Worm (Caenorhabditis elegans) whole organism, L1 larva: Measurements from ENCODE around the gene F39F10.5.

ENCODE experiments used
- alr-1 ChIP-seq: fragments of 200-800 bp; sonication (Bioruptor generic); optimal IDR thresholded peaks from 2 replicates; lab custom pipeline; 2018; ENCODE audit warnings: borderline replicate concordance, mild to moderate bottlenecking, missing genetic modification characterization, missing compliant biosample characterization
- ama-1 ChIP-seq: fragments of 150-350 bp; optimal IDR thresholded peaks from 2 replicates; lab custom pipeline; 2014
- blmp-1 ChIP-seq: fragments of 150-350 bp; optimal IDR thresholded peaks from 2 replicates; lab custom pipeline; 2014; ENCODE audit warnings: missing biosample characterization, missing genetic modification characterization
- ceh-82 ChIP-seq, 3 experiments: fragments of 150-350 bp in 1 of 3; sonication (generic microtip) in 2 of 3; optimal IDR thresholded peaks; 2 replicates each; lab custom pipeline; 2014 to 2017; ENCODE audit warnings: missing biosample characterization in 3 of 3, missing genetic modification characterization in 3 of 3
- ceh-88 ChIP-seq: fragments of 200-800 bp; sonication (Bioruptor generic); IDR thresholded peaks from 2 replicates; pipeline ENCODE4 v1.3.6; 2022; ENCODE audit warnings: missing genetic modification characterization, missing compliant biosample characterization
- ceh-90 ChIP-seq: sonication (generic microtip); optimal IDR thresholded peaks from 2 replicates; lab custom pipeline; 2016; ENCODE audit warnings: missing genetic modification characterization, missing compliant biosample characterization
- dpl-1 ChIP-seq, 3 experiments: fragments of 150-350 bp in 2 of 3; sonication (generic microtip) in 1 of 3; optimal IDR thresholded peaks; 2 replicates each; lab custom pipeline; 2014 to 2017; ENCODE audit warnings: missing biosample characterization in 3 of 3, missing genetic modification characterization in 3 of 3, missing genetic modification reagents in 3 of 3
- efl-1 ChIP-seq, 4 experiments: fragments of 150-350 bp; optimal IDR thresholded peaks in 3 of 4; peaks in 1 of 4; 1 replicate in 1 of 4; 2 replicates in 3 of 4; lab custom pipeline; 2014; ENCODE audit warnings: missing biosample characterization in 2 of 4, missing genetic modification characterization in 2 of 4, missing genetic modification reagents in 2 of 4
- efl-3 ChIP-seq: fragments of 200-800 bp; sonication (Bioruptor generic); optimal IDR thresholded peaks from 2 replicates; lab custom pipeline; 2018; ENCODE audit warnings: mild to moderate bottlenecking, missing genetic modification characterization, missing compliant biosample characterization
- egl-13 ChIP-seq: sonication (generic microtip); optimal IDR thresholded peaks from 2 replicates; lab custom pipeline; 2016; ENCODE audit warnings: missing genotype, missing genetic modification reagents, missing genetic modification characterization, missing compliant biosample characterization
- elt-2 ChIP-seq: sonication (generic microtip); optimal IDR thresholded peaks from 2 replicates; lab custom pipeline; 2016; ENCODE audit warnings: missing genetic modification characterization, mild to moderate bottlenecking, inconsistent platforms, missing compliant biosample characterization, missing genetic modification reagents
- elt-3 ChIP-seq, 6 experiments: fragments of 150-350 bp in 1 of 6; sonication (generic microtip); optimal IDR thresholded peaks; 2 replicates each; lab custom pipeline; 2017 to 2018; ENCODE audit warnings: missing biosample characterization in 6 of 6, missing genetic modification characterization in 6 of 6, inconsistent platforms in 1 of 6
- fkh-4 ChIP-seq: sonication (generic microtip); optimal IDR thresholded peaks from 2 replicates; lab custom pipeline; 2016; ENCODE audit warnings: missing compliant biosample characterization, missing genetic modification characterization, borderline replicate concordance
- fkh-8 ChIP-seq: sonication (generic microtip); optimal IDR thresholded peaks from 2 replicates; lab custom pipeline; 2016; ENCODE audit warnings: mild to moderate bottlenecking, missing genetic modification characterization, missing compliant biosample characterization
- hlh-17 ChIP-seq: fragments of 200-800 bp; sonication (Bioruptor generic); optimal IDR thresholded peaks from 2 replicates; lab custom pipeline; 2018; ENCODE audit warnings: missing genetic modification characterization, mild to moderate bottlenecking, missing compliant biosample characterization, moderate library complexity, borderline replicate concordance
- hlh-4 ChIP-seq: sonication (generic microtip); optimal IDR thresholded peaks from 2 replicates; lab custom pipeline; 2016; ENCODE audit warnings: mild to moderate bottlenecking, missing genetic modification characterization, missing compliant biosample characterization
- hpl-2 ChIP-seq: fragments of 150-350 bp; optimal IDR thresholded peaks from 2 replicates; lab custom pipeline; 2014; ENCODE audit warnings: missing biosample characterization, missing genetic modification reagents, missing genetic modification characterization
- isw-1 ChIP-seq: fragments of 200-800 bp; sonication (Bioruptor generic); IDR thresholded peaks from 2 replicates; pipeline ENCODE4 v1.3.6; 2022; ENCODE audit warnings: missing genetic modification characterization, missing compliant biosample characterization
- lin-14 ChIP-seq: fragments of 200-800 bp; sonication (Bioruptor generic); optimal IDR thresholded peaks from 2 replicates; lab custom pipeline; 2018; ENCODE audit warnings: mild to moderate bottlenecking, missing genetic modification characterization, moderate library complexity, missing compliant biosample characterization
- lin-15B ChIP-seq: fragments of 150-350 bp; sonication (generic microtip); optimal IDR thresholded peaks from 3 replicates; lab custom pipeline; 2014; ENCODE audit warnings: missing biosample characterization, missing genetic modification characterization
- lin-35 ChIP-seq, 2 experiments: fragments of 150-350 bp; optimal IDR thresholded peaks; 2 replicates each; lab custom pipeline; 2014; ENCODE audit warnings: missing biosample characterization in 2 of 2, missing genetic modification characterization in 2 of 2, missing genetic modification reagents in 2 of 2
- lin-39 ChIP-seq: fragments of 150-350 bp; optimal IDR thresholded peaks from 2 replicates; lab custom pipeline; 2014; ENCODE audit warnings: missing biosample characterization, missing genetic modification reagents, missing genetic modification characterization
- lir-3 ChIP-seq: sonication (generic microtip); optimal IDR thresholded peaks from 2 replicates; lab custom pipeline; 2016; ENCODE audit warnings: mild to moderate bottlenecking, missing genetic modification characterization, moderate library complexity, missing compliant biosample characterization; ENCODE audit not compliant: poor library complexity
- mab-9 ChIP-seq: fragments of 200-800 bp; sonication (Bioruptor generic); IDR thresholded peaks from 2 replicates; pipeline ENCODE4 v1.3.6; 2022; ENCODE audit warnings: missing genetic modification reagents, missing genetic modification characterization, missing compliant biosample characterization
- mdl-1 ChIP-seq, 2 experiments: fragments of 150-350 bp; optimal IDR thresholded peaks; 2 replicates each; lab custom pipeline; 2014 to 2017; ENCODE audit warnings: missing biosample characterization in 2 of 2, missing genetic modification characterization in 2 of 2, inconsistent platforms in 1 of 2
- mef-2 ChIP-seq: fragments of 150-350 bp; optimal IDR thresholded peaks from 2 replicates; lab custom pipeline; 2014; ENCODE audit warnings: missing biosample characterization, missing genetic modification characterization
- mep-1 ChIP-seq: fragments of 150-350 bp; optimal IDR thresholded peaks from 2 replicates; lab custom pipeline; 2014; ENCODE audit warnings: missing biosample characterization, missing genetic modification characterization
- nhr-11 ChIP-seq: fragments of 150-350 bp; optimal IDR thresholded peaks from 2 replicates; lab custom pipeline; 2014; ENCODE audit warnings: missing biosample characterization, missing genetic modification characterization
- nhr-12 ChIP-seq: sonication (generic microtip); optimal IDR thresholded peaks from 2 replicates; lab custom pipeline; 2017; ENCODE audit warnings: missing biosample characterization, missing genetic modification characterization
- nhr-20 ChIP-seq: sonication (generic microtip); optimal IDR thresholded peaks from 2 replicates; lab custom pipeline; 2016; ENCODE audit warnings: mild to moderate bottlenecking, missing genetic modification characterization, missing compliant biosample characterization
- nhr-237 ChIP-seq: fragments of 150-350 bp; optimal IDR thresholded peaks from 2 replicates; lab custom pipeline; 2014; ENCODE audit warnings: missing biosample characterization, missing genetic modification characterization
- nhr-28 ChIP-seq: fragments of 150-350 bp; optimal IDR thresholded peaks from 2 replicates; lab custom pipeline; 2014; ENCODE audit warnings: missing biosample characterization, missing genetic modification characterization
- nhr-47 ChIP-seq: sonication (generic microtip); optimal IDR thresholded peaks from 2 replicates; lab custom pipeline; 2016; ENCODE audit warnings: mild to moderate bottlenecking, missing genetic modification characterization, moderate library complexity, missing compliant biosample characterization
- nhr-71 ChIP-seq: sonication (generic microtip); optimal IDR thresholded peaks from 2 replicates; lab custom pipeline; 2016; ENCODE audit warnings: mild to moderate bottlenecking, missing genetic modification characterization, moderate library complexity, missing compliant biosample characterization
- nhr-76 ChIP-seq: sonication (generic microtip); optimal IDR thresholded peaks from 2 replicates; lab custom pipeline; 2017; ENCODE audit warnings: missing biosample characterization, missing genetic modification characterization
- nhr-85 ChIP-seq: sonication (generic microtip); peaks from one replicate; lab custom pipeline; 2016; ENCODE audit warnings: missing genetic modification characterization, inconsistent platforms, missing compliant biosample characterization
- nhr-90 ChIP-seq: sonication (generic microtip); optimal IDR thresholded peaks from 2 replicates; lab custom pipeline; 2016; ENCODE audit warnings: mild to moderate bottlenecking, missing genetic modification characterization, missing compliant biosample characterization; ENCODE audit not compliant: poor library complexity
- pag-3 ChIP-seq: sonication (generic microtip); optimal IDR thresholded peaks from 2 replicates; lab custom pipeline; 2017; ENCODE audit warnings: missing genetic modification characterization, mild to moderate bottlenecking, missing compliant biosample characterization, antibody characterized with exemption, borderline replicate concordance; ENCODE audit not compliant: insufficient read depth
- rnt-1 ChIP-seq: sonication (generic microtip); optimal IDR thresholded peaks from 2 replicates; lab custom pipeline; 2016; ENCODE audit warnings: mild to moderate bottlenecking, missing genetic modification characterization, moderate library complexity, missing compliant biosample characterization
- snu-23 ChIP-seq: sonication (generic microtip); optimal IDR thresholded peaks from 2 replicates; lab custom pipeline; 2016; ENCODE audit warnings: missing genetic modification characterization, missing compliant biosample characterization
- sox-4 ChIP-seq: sonication (generic microtip); optimal IDR thresholded peaks from 2 replicates; lab custom pipeline; 2016; ENCODE audit warnings: missing genetic modification characterization, missing compliant biosample characterization
- tbx-2 ChIP-seq: sonication (generic microtip); optimal IDR thresholded peaks from 2 replicates; lab custom pipeline; 2016; ENCODE audit warnings: missing genetic modification characterization, missing compliant biosample characterization
- unc-130 ChIP-seq: fragments of 150-350 bp; optimal IDR thresholded peaks from 2 replicates; lab custom pipeline; 2017; ENCODE audit warnings: missing biosample characterization, missing genetic modification characterization, inconsistent platforms
- unc-62 ChIP-seq: fragments of 150-350 bp; optimal IDR thresholded peaks from 2 replicates; lab custom pipeline; 2014; ENCODE audit warnings: missing biosample characterization, missing genetic modification reagents, missing genetic modification characterization
- unc-86 ChIP-seq: sonication (generic microtip); optimal IDR thresholded peaks from 2 replicates; lab custom pipeline; 2016; ENCODE audit warnings: missing genetic modification characterization, missing compliant biosample characterization
- unc-98 ChIP-seq: fragments of 200-800 bp; sonication (Bioruptor generic); IDR thresholded peaks from 2 replicates; pipeline ENCODE4 v1.3.6; 2022; ENCODE audit warnings: missing genetic modification characterization, missing compliant biosample characterization
- vab-15 ChIP-seq: sonication (generic microtip); optimal IDR thresholded peaks from 2 replicates; lab custom pipeline; 2017; ENCODE audit warnings: missing genotype, mild to moderate bottlenecking, missing genetic modification characterization, missing compliant biosample characterization
- xbp-1 ChIP-seq: sonication (generic microtip); optimal IDR thresholded peaks from 2 replicates; lab custom pipeline; 2016; ENCODE audit warnings: missing genetic modification characterization, missing compliant biosample characterization
- ztf-4 ChIP-seq: fragments of 150-350 bp; optimal IDR thresholded peaks from 2 replicates; lab custom pipeline; 2014; ENCODE audit warnings: missing biosample characterization, missing genetic modification characterization

The F39F10.5 gene

ce11 chrX:16872446-16872962 is 41.1 kb downstream of the F39F10.5 start, which contains the start of gene T20F7.1 (continued):
- TF ChIP-seq rnt-1 (tag; lab: Kevin White, UChicago) (peak; percentile 78), ztf-4 (tag; lab: Kevin White, UChicago) (peak; percentile 4), unc-86 (tag; lab: Kevin White, UChicago) (peak; percentile 56), ceh-88 (GFP tag; lab: Robert Waterston, UW) (no peak), nhr-12 (tag; lab: Kevin White, UChicago) (no peak), mef-2 (no peak), dpl-1 (GFP tag; optimal IDR thresholded peaks at IDR 0.05; lab: Kevin White, UChicago) (peak; percentile 6 to 54 (median 49)), fkh-8 (tag; lab: Kevin White, UChicago) (peak; percentile 68), egl-13 (tag; lab: Kevin White, UChicago) (no peak), efl-3 (GFP tag; lab: Kevin White, UChicago) (no peak), lin-39 (tag; lab: Kevin White, UChicago) (peak; percentile 16), nhr-71 (tag; lab: Kevin White, UChicago) (peak; percentile 90), hlh-17 (GFP tag; lab: Kevin White, UChicago) (no peak), mep-1 (tag; lab: Kevin White, UChicago) (peak; percentile 53), elt-3 (tag; optimal IDR thresholded peaks at IDR 0.05; lab: Kevin White, UChicago) (peak in 2 of 6 experiments; percentile 40 to 53), tbx-2 (tag; lab: Kevin White, UChicago) (peak; percentile 73), unc-62 (GFP tag; lab: Kevin White, UChicago) (no peak), ama-1 (no peak), unc-130 (tag; lab: Kevin White, UChicago) (peak; percentile 63), hpl-2 (GFP tag; lab: Kevin White, UChicago) (no peak), lir-3 (tag; lab: Kevin White, UChicago) (no peak), mdl-1 (tag; optimal IDR thresholded peaks at IDR 0.05; lab: Kevin White, UChicago) (peak in 1 of 2 experiments; percentile 70), nhr-11 (tag; lab: Kevin White, UChicago) (no peak), fkh-4 (tag; lab: Kevin White, UChicago) (no peak), nhr-28 (tag; lab: Kevin White, UChicago) (no peak), sox-4 (tag; lab: Kevin White, UChicago) (no peak), nhr-237 (tag; lab: Kevin White, UChicago) (no peak), mab-9 (GFP tag; lab: Robert Waterston, UW) (no peak), alr-1 (no peak), nhr-85 (peak; percentile 48), lin-14 (peak; percentile 91), ceh-82 (tag; optimal IDR thresholded peaks at IDR 0.05; lab: Kevin White, UChicago) (peak; percentile 37 to 80 (median 56)), ceh-90 (tag; lab: Kevin White, UChicago) (no peak), vab-15 (tag; lab: Kevin White, UChicago) (no peak), hlh-4 (tag; lab: Kevin White, UChicago) (no peak), lin-15B (tag; lab: Kevin White, UChicago) (peak; percentile 2), isw-1 (peak; percentile 37), unc-98 (GFP tag; lab: Robert Waterston, UW) (no peak), nhr-76 (tag; lab: Kevin White, UChicago) (no peak)

- no peak for TF ChIP-seq xbp-1
- TF ChIP-seq mdl-1 (tag; optimal IDR thresholded peaks at IDR 0.05; lab: Kevin White, UChicago) = peak in 1 of 2 experiments; percentile 36
- peak in 2 of 6 experiments; percentile 59 to 64 for TF ChIP-seq elt-3 (tag; optimal IDR thresholded peaks at IDR 0.05; lab: Kevin White, UChicago)
- peak; percentile 66 for TF ChIP-seq nhr-71 (tag; lab: Kevin White, UChicago)
- peak; percentile 48 for TF ChIP-seq tbx-2 (tag; lab: Kevin White, UChicago)
- TF ChIP-seq lin-14 = peak; percentile 75
- no peak for TF ChIP-seq mep-1 (tag; lab: Kevin White, UChicago)
- TF ChIP-seq nhr-90 (tag; lab: Kevin White, UChicago) = peak; percentile 31
- TF ChIP-seq nhr-85 = peak; percentile 89
- peak; percentile 72 for TF ChIP-seq nhr-20
- TF ChIP-seq elt-2 (tag; lab: Kevin White, UChicago) = peak; percentile 32
- TF ChIP-seq blmp-1 (tag; lab: Kevin White, UChicago) = peak; percentile 95
- no peak for TF ChIP-seq efl-1 (optimal IDR thresholded peaks at IDR 0.05; lab: Kevin White, UChicago)
- peak in 1 of 2 experiments; percentile 27 for TF ChIP-seq efl-1 (GFP tag; optimal IDR thresholded peaks at IDR 0.05 in 1 of 2; lab: Kevin White, UChicago)
- no peak for TF ChIP-seq ceh-90 (tag; lab: Kevin White, UChicago)
- TF ChIP-seq snu-23 (GFP tag; lab: Kevin White, UChicago) = peak; percentile 43
- TF ChIP-seq lin-35 (GFP tag; optimal IDR thresholded peaks at IDR 0.05; lab: Kevin White, UChicago) = peak in 1 of 2 experiments; percentile 69
- TF ChIP-seq nhr-47 (tag; lab: Kevin White, UChicago) = peak; percentile 4
- no peak for TF ChIP-seq pag-3 (tag; lab: Kevin White, UChicago)
- TF ChIP-seq, all 84 proteins: peak for 14
Measured at ce11 chrX:16871355-16871754, 42.2 kb downstream of the F39F10.5 start.
